Worm (Caenorhabditis elegans) whole organism, L3 larva: Measurements from ENCODE around the gene ZK632.14.

ENCODE experiments used
- ama-1 ChIP-seq: fragments of 150-350 bp; optimal IDR thresholded peaks from 2 replicates; lab custom pipeline; 2018
- ceh-16 ChIP-seq: sonication (generic microtip); optimal IDR thresholded peaks from 2 replicates; lab custom pipeline; 2017; ENCODE audit warnings: missing biosample characterization, missing genetic modification characterization
- ceh-28 ChIP-seq: fragments of 150-350 bp; optimal IDR thresholded peaks from 2 replicates; lab custom pipeline; 2014; ENCODE audit warnings: missing biosample characterization, missing genetic modification reagents, missing genetic modification characterization
- ceh-82 ChIP-seq: fragments of 150-350 bp; optimal IDR thresholded peaks from 2 replicates; lab custom pipeline; 2014; ENCODE audit warnings: missing biosample characterization, missing genetic modification characterization
- daf-12 ChIP-seq: fragments of 150-350 bp; optimal IDR thresholded peaks from 2 replicates; lab custom pipeline; 2014; ENCODE audit warnings: missing biosample characterization, missing genetic modification reagents, missing genetic modification characterization
- egl-27 ChIP-seq: sonication (generic microtip); optimal IDR thresholded peaks from 4 replicates; lab custom pipeline; 2017; ENCODE audit warnings: missing biosample characterization, missing genetic modification reagents, missing genetic modification characterization
- egl-5 ChIP-seq: fragments of 150-350 bp; optimal IDR thresholded peaks from 2 replicates; lab custom pipeline; 2017; ENCODE audit warnings: missing biosample characterization, missing genetic modification reagents, missing genetic modification characterization, inconsistent platforms
- elt-1 ChIP-seq: fragments of 150-350 bp; optimal IDR thresholded peaks from 2 replicates; lab custom pipeline; 2014; ENCODE audit warnings: missing biosample characterization, missing genetic modification characterization
- elt-3 ChIP-seq, 3 experiments: fragments of 150-350 bp in 1 of 3; sonication (generic microtip) in 2 of 3; optimal IDR thresholded peaks; 2 replicates in 2 of 3; 4 replicates in 1 of 3; lab custom pipeline; 2014 to 2017; ENCODE audit warnings: missing biosample characterization in 3 of 3, missing genetic modification characterization in 3 of 3
- eor-1 ChIP-seq, 2 experiments: fragments of 150-350 bp; optimal IDR thresholded peaks; 2 replicates each; lab custom pipeline; 2014 to 2018; ENCODE audit warnings: missing biosample characterization in 2 of 2, missing genetic modification characterization in 2 of 2
- fkh-10 ChIP-seq: sonication (generic microtip); optimal IDR thresholded peaks from 2 replicates; lab custom pipeline; 2017; ENCODE audit warnings: missing biosample characterization, missing genetic modification reagents, missing genetic modification characterization
- fkh-2 ChIP-seq: fragments of 150-350 bp; optimal IDR thresholded peaks from 2 replicates; lab custom pipeline; 2014; ENCODE audit warnings: missing biosample characterization, missing genetic modification reagents, missing genetic modification characterization
- hmg-11 ChIP-seq: sonication (generic microtip); optimal IDR thresholded peaks from 2 replicates; lab custom pipeline; 2016; ENCODE audit warnings: missing genetic modification characterization, missing compliant biosample characterization
- jun-1 ChIP-seq: fragments of 150-350 bp; optimal IDR thresholded peaks from 2 replicates; lab custom pipeline; 2014; ENCODE audit warnings: missing biosample characterization, missing genetic modification reagents, missing genetic modification characterization
- lin-39 ChIP-seq: fragments of 150-350 bp; optimal IDR thresholded peaks from 2 replicates; lab custom pipeline; 2018; ENCODE audit warnings: missing biosample characterization, missing genetic modification reagents, missing genetic modification characterization
- lsy-12 ChIP-seq: sonication (generic microtip); optimal IDR thresholded peaks from 2 replicates; lab custom pipeline; 2016; ENCODE audit warnings: mild to moderate bottlenecking, missing genetic modification characterization, missing compliant biosample characterization
- nfya-1 ChIP-seq: sonication (generic microtip); optimal IDR thresholded peaks from 2 replicates; lab custom pipeline; 2017; ENCODE audit warnings: missing genetic modification characterization, mild to moderate bottlenecking, missing compliant biosample characterization, antibody characterized with exemption, moderate library complexity; ENCODE audit not compliant: insufficient read depth
- nhr-11 ChIP-seq: fragments of 150-350 bp; optimal IDR thresholded peaks from 2 replicates; lab custom pipeline; 2014; ENCODE audit warnings: missing biosample characterization, missing genetic modification characterization
- nhr-23 ChIP-seq: fragments of 150-350 bp; optimal IDR thresholded peaks from 2 replicates; lab custom pipeline; 2014; ENCODE audit warnings: missing biosample characterization, missing genetic modification reagents, missing genetic modification characterization
- nhr-25 ChIP-seq: sonication (generic microtip); optimal IDR thresholded peaks from 2 replicates; lab custom pipeline; 2017; ENCODE audit warnings: missing biosample characterization, missing genetic modification characterization
- nhr-28 ChIP-seq: fragments of 150-350 bp; optimal IDR thresholded peaks from 2 replicates; lab custom pipeline; 2014; ENCODE audit warnings: missing biosample characterization, missing genetic modification characterization
- nhr-43 ChIP-seq: sonication (generic microtip); optimal IDR thresholded peaks from 2 replicates; lab custom pipeline; 2016; ENCODE audit warnings: mild to moderate bottlenecking, missing genetic modification characterization, missing compliant biosample characterization; ENCODE audit not compliant: poor library complexity, severe bottlenecking
- nhr-76 ChIP-seq: fragments of 150-350 bp; sonication (generic microtip); optimal IDR thresholded peaks from 5 replicates; lab custom pipeline; 2014; ENCODE audit warnings: missing biosample characterization, missing genetic modification characterization
- nhr-77 ChIP-seq: fragments of 150-350 bp; optimal IDR thresholded peaks from 2 replicates; lab custom pipeline; 2014; ENCODE audit warnings: missing biosample characterization, missing genetic modification characterization
- pha-4 ChIP-seq: fragments of 150-350 bp; optimal IDR thresholded peaks from 2 replicates; lab custom pipeline; 2014; ENCODE audit warnings: missing biosample characterization, missing genetic modification reagents, missing genetic modification characterization
- pqm-1 ChIP-seq: fragments of 150-350 bp; optimal IDR thresholded peaks from 2 replicates; lab custom pipeline; 2017; ENCODE audit warnings: missing biosample characterization, missing genetic modification characterization, inconsistent platforms
- sea-2 ChIP-seq: fragments of 150-350 bp; sonication (generic microtip); optimal IDR thresholded peaks from 4 replicates; lab custom pipeline; 2014; ENCODE audit warnings: missing biosample characterization, missing genetic modification reagents, missing genetic modification characterization
- skn-1 ChIP-seq: fragments of 150-350 bp; optimal IDR thresholded peaks from 2 replicates; lab custom pipeline; 2014; ENCODE audit warnings: missing biosample characterization, missing genetic modification characterization
- snpc-4 ChIP-seq: fragments of 150-350 bp; optimal IDR thresholded peaks from 2 replicates; lab custom pipeline; 2014; ENCODE audit warnings: missing biosample characterization, missing genetic modification characterization
- tbx-2 ChIP-seq: sonication (generic microtip); optimal IDR thresholded peaks from 2 replicates; lab custom pipeline; 2016; ENCODE audit warnings: mild to moderate bottlenecking, missing genetic modification characterization, missing compliant biosample characterization
- unc-39 ChIP-seq: sonication (generic microtip); optimal IDR thresholded peaks from 4 replicates; lab custom pipeline; 2017; ENCODE audit warnings: missing biosample characterization, missing genetic modification characterization
- unc-62 ChIP-seq: fragments of 150-350 bp; sonication (generic microtip); optimal IDR thresholded peaks from 4 replicates; lab custom pipeline; 2014; ENCODE audit warnings: missing biosample characterization, missing genetic modification reagents, missing genetic modification characterization
- zag-1 ChIP-seq: fragments of 150-350 bp; optimal IDR thresholded peaks from 2 replicates; lab custom pipeline; 2014; ENCODE audit warnings: missing biosample characterization, missing genetic modification characterization
- ztf-11 ChIP-seq: fragments of 150-350 bp; optimal IDR thresholded peaks from 2 replicates; lab custom pipeline; 2014; ENCODE audit warnings: missing biosample characterization, missing genetic modification characterization

The ZK632.14 gene

ce11 chrIII:9766175-9766574 lies 47.1 kb upstream of the ZK632.14 start, which contains the start of gene cbp-1:
cbp-1 (plus strand) TSS chrIII:9766509.
- TF ChIP-seq tbx-2 (tag; lab: Kevin White, UChicago), result no peak
- no peak for TF ChIP-seq jun-1 (tag; lab: Kevin White, UChicago)
- peak; percentile 53 for TF ChIP-seq lin-39 (tag; lab: Kevin White, UChicago)
- TF ChIP-seq ceh-82 (tag; lab: Kevin White, UChicago), result no peak
- TF ChIP-seq nhr-43, result no peak
- no peak for TF ChIP-seq fkh-2
- no peak for TF ChIP-seq eor-1 (tag; optimal IDR thresholded peaks at IDR 0.05; lab: Kevin White, UChicago)
- TF ChIP-seq egl-5 (tag; lab: Kevin White, UChicago), result peak; percentile 44
- TF ChIP-seq hmg-11, result peak; percentile 18
- no peak for TF ChIP-seq sea-2 (GFP tag; lab: Kevin White, UChicago)
- peak; percentile 48 for TF ChIP-seq daf-12
- TF ChIP-seq lsy-12 (tag; lab: Kevin White, UChicago), result no peak
- peak; percentile 69 for TF ChIP-seq nfya-1 (tag; lab: Kevin White, UChicago)
- no peak for TF ChIP-seq fkh-10 (GFP tag; lab: Kevin White, UChicago)
- TF ChIP-seq ceh-28 (tag; lab: Kevin White, UChicago), result peak; percentile 83
- no peak for TF ChIP-seq nhr-77 (tag; lab: Kevin White, UChicago)
- TF ChIP-seq nhr-28 (tag; lab: Kevin White, UChicago), result no peak
- TF ChIP-seq nhr-25, result peak; percentile 51
- no peak for TF ChIP-seq ceh-16
- no peak for TF ChIP-seq snpc-4 (tag; lab: Kevin White, UChicago)
- TF ChIP-seq pqm-1 (tag; lab: Kevin White, UChicago), result no peak
- TF ChIP-seq nhr-23 (tag; lab: Kevin White, UChicago), result peak; percentile 57
- no peak for TF ChIP-seq elt-3 (tag; optimal IDR thresholded peaks at IDR 0.05; lab: Kevin White, UChicago)
- no peak for TF ChIP-seq skn-1 (tag; lab: Kevin White, UChicago)
- TF ChIP-seq pha-4 (tag; lab: Kevin White, UChicago), result peak; percentile 73
- TF ChIP-seq zag-1 (tag; lab: Kevin White, UChicago), result no peak
- no peak for TF ChIP-seq egl-27 (tag; lab: Kevin White, UChicago)

- TF ChIP-seq skn-1 (tag; lab: Kevin White, UChicago) (no peak), eor-1 (tag; optimal IDR thresholded peaks at IDR 0.05; lab: Kevin White, UChicago) (no peak), lsy-12 (tag; lab: Kevin White, UChicago) (no peak), elt-1 (no peak)
- TF ChIP-seq, all 47 proteins: peak for 0
Observed at ce11 chrIII:9767095-9767494, 46.2 kb upstream of the ZK632.14 start.

ce11 chrIII:9768023-9768422 lies 45.2 kb upstream of the ZK632.14 start:
- TF ChIP-seq nhr-28 (tag; lab: Kevin White, UChicago) (no peak), jun-1 (tag; lab: Kevin White, UChicago) (no peak), eor-1 (tag; optimal IDR thresholded peaks at IDR 0.05; lab: Kevin White, UChicago) (no peak), nhr-76 (no peak), pha-4 (tag; lab: Kevin White, UChicago) (no peak), ceh-82 (tag; lab: Kevin White, UChicago) (no peak), unc-62 (GFP tag; lab: Kevin White, UChicago) (no peak), lin-39 (tag; lab: Kevin White, UChicago) (no peak)

- TF ChIP-seq unc-62 (GFP tag; lab: Kevin White, UChicago) (no peak), sea-2 (GFP tag; lab: Kevin White, UChicago) (no peak), fkh-2 (no peak), lin-39 (tag; lab: Kevin White, UChicago) (no peak), jun-1 (tag; lab: Kevin White, UChicago) (no peak), pqm-1 (tag; lab: Kevin White, UChicago) (no peak), eor-1 (tag; optimal IDR thresholded peaks at IDR 0.05; lab: Kevin White, UChicago) (no peak), nhr-43 (no peak), unc-39 (tag; lab: Kevin White, UChicago) (no peak), nhr-28 (tag; lab: Kevin White, UChicago) (no peak), nhr-77 (tag; lab: Kevin White, UChicago) (no peak), ceh-16 (no peak), nhr-11 (tag; lab: Kevin White, UChicago) (no peak), fkh-10 (GFP tag; lab: Kevin White, UChicago) (no peak), ama-1 (lab: Kevin White, UChicago) (no peak), daf-12 (no peak), ztf-11 (no peak)
Observed at ce11 chrIII:9770590-9770989, 42.7 kb upstream of the ZK632.14 start.
